Worm (Caenorhabditis elegans) whole organism, L4 larva: ENCODE data around the gene clec-203.

Experiments
- D1046.2 ChIP-seq: fragments of 200-800 bp; sonication (Bioruptor generic); IDR thresholded peaks from 2 replicates; pipeline ENCODE4 v1.3.6; 2022; ENCODE audit warnings: missing genetic modification characterization, missing compliant biosample characterization
- ama-1 ChIP-seq: fragments of 150-350 bp; optimal IDR thresholded peaks from 2 replicates; lab custom pipeline; 2014; ENCODE audit warnings: inconsistent platforms, mixed read lengths
- fkh-10 ChIP-seq: fragments of 150-350 bp; optimal IDR thresholded peaks from 2 replicates; lab custom pipeline; 2014; ENCODE audit warnings: missing biosample characterization, missing genetic modification reagents, missing genetic modification characterization
- lim-7 ChIP-seq: fragments of 200-800 bp; sonication (Bioruptor generic); IDR thresholded peaks from 2 replicates; pipeline ENCODE4 v1.3.6; 2022; ENCODE audit warnings: missing genetic modification characterization, missing compliant biosample characterization
- madf-5 ChIP-seq, 2 experiments: fragments of 200-800 bp; sonication (Bioruptor generic); IDR thresholded peaks; 2 replicates each; pipeline ENCODE4 v1.3.6; 2022; ENCODE audit warnings: missing compliant biosample characterization in 2 of 2, missing genetic modification characterization in 2 of 2

DNA sequence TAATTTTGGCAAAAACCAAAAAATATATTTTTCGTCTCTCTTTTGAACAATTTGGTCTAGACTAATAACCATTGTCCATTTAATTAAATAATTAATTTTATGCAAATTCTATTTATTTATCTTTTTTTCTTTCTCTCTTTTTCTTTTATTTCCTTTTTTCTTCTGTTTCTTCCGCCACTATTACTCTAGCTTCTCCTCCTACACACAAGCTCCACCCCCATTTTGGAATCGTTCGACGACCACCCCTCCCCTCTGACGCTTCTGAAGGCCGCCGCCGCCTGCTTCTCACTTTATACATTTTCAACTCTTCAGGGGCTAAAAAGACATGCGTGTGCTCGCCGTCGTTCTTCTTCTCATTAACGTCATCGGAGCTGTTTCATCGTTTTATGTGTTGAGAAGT lies 13.1 kb upstream of the clec-203 start, which contains the start of gene K10C9.1:
- TF ChIP-seq lim-7 (GFP tag; lab: Robert Waterston, UW) (no peak), ama-1 (lab: Kevin White, UChicago) (no peak), D1046.2 (GFP tag; lab: Robert Waterston, UW) (no peak), madf-5 (GFP tag; IDR thresholded peaks at IDR 0.05; lab: Robert Waterston, UW) (no peak), fkh-10 (GFP tag; lab: Kevin White, UChicago) (no peak)
